Fruit fly (Drosophila melanogaster): ENCODE measurements around the gene CG12012.

- TF ChIP-seq Hr83 (GFP tag; optimal IDR thresholded peaks at IDR 0.05; ENCODE audit: poor library complexity, severe bottlenecking) (peak; percentile 54), OdsH (GFP tag; optimal IDR thresholded peaks at IDR 0.05) (no peak), h (GFP tag; optimal IDR thresholded peaks at IDR 0.05) (no peak), psq (GFP tag; optimal IDR thresholded peaks at IDR 0.05) (no peak), Hnf4 (GFP tag; optimal IDR thresholded peaks at IDR 0.05) (no peak), jim (GFP tag; optimal IDR thresholded peaks at IDR 0.05) (no peak)
These were observed 41.2 kb downstream of the CG12012 start for dm6 chr3L:3417759-3418158.
